Fruit fly (Drosophila melanogaster) whole organism, embryonic: ENCODE measurements around the gene CG7557.

ENCODE experiments used
- Ada2b ChIP-seq: fragments of 200-800 bp; sonication (Bioruptor generic); IDR thresholded peaks from 2 replicates; pipeline ENCODE4 v1.3.6; 2022; ENCODE audit warnings: missing biosample characterization, missing genetic modification characterization
- Bdp1 ChIP-seq: fragments of 200-800 bp; sonication (Bioruptor generic); optimal IDR thresholded peaks from 3 replicates; lab custom pipeline; 2016; ENCODE audit warnings: missing biosample characterization, missing genetic modification characterization
- CG10366 ChIP-seq: fragments of 200-800 bp; sonication (Bioruptor generic); IDR thresholded peaks from 2 replicates; pipeline ENCODE4 v1.3.6; 2022; ENCODE audit warnings: missing biosample characterization, missing genetic modification characterization
- CG10462 ChIP-seq: fragments of 200-800 bp; sonication (Bioruptor generic); optimal IDR thresholded peaks from 2 replicates; lab custom pipeline; 2016; ENCODE audit warnings: missing biosample characterization, missing genetic modification characterization
- CG11504 ChIP-seq: fragments of 200-800 bp; sonication (Bioruptor generic); optimal IDR thresholded peaks from 3 replicates; lab custom pipeline; 2019; ENCODE audit warnings: missing biosample characterization, mild to moderate bottlenecking, missing genetic modification characterization, moderate library complexity
- CG11695 ChIP-seq: fragments of 200-800 bp; sonication (Bioruptor generic); IDR thresholded peaks from 3 replicates; pipeline ENCODE4 v1.3.6; 2022; ENCODE audit warnings: missing biosample characterization, missing genetic modification characterization
- CG12219 ChIP-seq: fragments of 200-800 bp; sonication (Bioruptor generic); optimal IDR thresholded peaks from 3 replicates; lab custom pipeline; 2018; ENCODE audit warnings: missing biosample characterization, mild to moderate bottlenecking, missing genetic modification characterization
- CG12299 ChIP-seq: fragments of 200-800 bp; sonication (Bioruptor generic); optimal IDR thresholded peaks from 2 replicates; lab custom pipeline; 2018; ENCODE audit warnings: missing biosample characterization, mild to moderate bottlenecking, missing genetic modification characterization
- CG14965 ChIP-seq: fragments of 200-800 bp; sonication (Bioruptor generic); optimal IDR thresholded peaks from 2 replicates; lab custom pipeline; 2016; ENCODE audit warnings: missing biosample characterization, missing genetic modification characterization, borderline replicate concordance
- CG15269 ChIP-seq: fragments of 200-800 bp; sonication (Bioruptor generic); optimal IDR thresholded peaks from 2 replicates; lab custom pipeline; 2018; ENCODE audit warnings: missing biosample characterization, mild to moderate bottlenecking, missing genetic modification characterization, moderate library complexity
- CG17568 ChIP-seq: fragments of 200-800 bp; sonication (Bioruptor generic); optimal IDR thresholded peaks from 2 replicates; lab custom pipeline; 2018; ENCODE audit warnings: missing biosample characterization, mild to moderate bottlenecking, missing genetic modification characterization, moderate library complexity
- CG18476 ChIP-seq: fragments of 200-800 bp; sonication (Bioruptor generic); optimal IDR thresholded peaks from 2 replicates; lab custom pipeline; 2016; ENCODE audit warnings: missing biosample characterization, mild to moderate bottlenecking, missing genetic modification characterization
- CG2678 ChIP-seq: fragments of 200-800 bp; sonication (Bioruptor generic); optimal IDR thresholded peaks from 3 replicates; lab custom pipeline; 2019; ENCODE audit warnings: missing biosample characterization, mild to moderate bottlenecking, missing genetic modification characterization, moderate library complexity
- CG30020 ChIP-seq: fragments of 200-800 bp; optimal IDR thresholded peaks from 2 replicates; lab custom pipeline; 2019; ENCODE audit warnings: missing biosample characterization, mild to moderate bottlenecking, missing genetic modification characterization, moderate library complexity
- CG30403 ChIP-seq: fragments of 200-800 bp; sonication (Bioruptor generic); optimal IDR thresholded peaks from 3 replicates; lab custom pipeline; 2016; ENCODE audit warnings: missing biosample characterization, missing genetic modification characterization
- CG4424 ChIP-seq: fragments of 200-800 bp; sonication (Bioruptor generic); optimal IDR thresholded peaks from 3 replicates; lab custom pipeline; 2016; ENCODE audit warnings: missing biosample characterization, missing genetic modification characterization
- CG6791 ChIP-seq: fragments of 200-800 bp; sonication (Bioruptor generic); IDR thresholded peaks from 3 replicates; pipeline ENCODE4 v1.3.6; 2022; ENCODE audit warnings: missing biosample characterization, missing genetic modification characterization; ENCODE audit not compliant: partially characterized antibody
- Camta ChIP-seq: fragments of 200-800 bp; sonication (Bioruptor generic); optimal IDR thresholded peaks from 2 replicates; lab custom pipeline; 2016; ENCODE audit warnings: missing biosample characterization, missing genetic modification characterization
- CrebB ChIP-seq: fragments of 200-800 bp; sonication (Bioruptor generic); optimal IDR thresholded peaks from 3 replicates; lab custom pipeline; 2018; ENCODE audit warnings: missing biosample characterization, mild to moderate bottlenecking, missing genetic modification characterization
- Dad ChIP-seq: fragments of 200-800 bp; sonication (Bioruptor generic); optimal IDR thresholded peaks from 3 replicates; lab custom pipeline; 2016; ENCODE audit warnings: missing biosample characterization, missing genetic modification characterization
- Ets65A ChIP-seq: fragments of 200-800 bp; sonication (Bioruptor generic); peaks from one replicate; lab custom pipeline; 2016; ENCODE audit warnings: missing biosample characterization, missing genetic modification characterization
- Ets97D ChIP-seq: fragments of 200-800 bp; sonication (Bioruptor generic); optimal IDR thresholded peaks from 3 replicates; lab custom pipeline; 2016; ENCODE audit warnings: missing biosample characterization, missing genetic modification characterization
- H2.0 ChIP-seq: fragments of 200-800 bp; sonication (Bioruptor generic); IDR thresholded peaks from 2 replicates; pipeline ENCODE4 v1.3.6; 2022; ENCODE audit warnings: missing biosample characterization, missing genetic modification characterization
- Hmx ChIP-seq: fragments of 200-800 bp; sonication (Bioruptor generic); optimal IDR thresholded peaks from 2 replicates; lab custom pipeline; 2016; ENCODE audit warnings: missing biosample characterization, missing genetic modification characterization
- Max ChIP-seq: fragments of 200-800 bp; sonication (Bioruptor generic); optimal IDR thresholded peaks from 2 replicates; lab custom pipeline; 2016; ENCODE audit warnings: missing biosample characterization, mild to moderate bottlenecking, missing genetic modification characterization
- Neu2 ChIP-seq: fragments of 200-800 bp; sonication (Bioruptor generic); optimal IDR thresholded peaks from 3 replicates; lab custom pipeline; 2016; ENCODE audit warnings: missing biosample characterization, missing genetic modification characterization, borderline replicate concordance
- Nf-YA ChIP-seq: fragments of 200-800 bp; sonication (Bioruptor generic); IDR thresholded peaks from 2 replicates; pipeline ENCODE4 v1.3.6; 2022; ENCODE audit warnings: missing biosample characterization, missing genetic modification characterization
- Spps ChIP-seq: fragments of 200-800 bp; sonication (Bioruptor generic); optimal IDR thresholded peaks from 2 replicates; lab custom pipeline; 2018; ENCODE audit warnings: missing biosample characterization, mild to moderate bottlenecking, missing genetic modification characterization
- Stat92E ChIP-seq, 3 experiments: fragments of >200 bp in 2 of 3; fragments of 200-800 bp in 1 of 3; sonication (Bioruptor generic) in 1 of 3; optimal IDR thresholded peaks; 2 replicates each; lab custom pipeline; 2017 to 2019; ENCODE audit warnings: missing biosample characterization in 3 of 3, missing genetic modification characterization in 3 of 3, mild to moderate bottlenecking in 1 of 3, moderate library complexity in 1 of 3
- Taf1 ChIP-seq: fragments of 200-800 bp; sonication (Bioruptor generic); IDR thresholded peaks from 2 replicates; pipeline ENCODE4 v1.3.6; 2022; ENCODE audit warnings: missing biosample characterization, missing genetic modification characterization
- YL-1 ChIP-seq: fragments of 200-800 bp; sonication (Bioruptor generic); optimal IDR thresholded peaks from 3 replicates; lab custom pipeline; 2017; ENCODE audit warnings: missing biosample characterization, mild to moderate bottlenecking, missing genetic modification characterization
- aop ChIP-seq: fragments of 200-800 bp; sonication (Bioruptor generic); IDR thresholded peaks from 2 replicates; pipeline ENCODE4 v1.3.6; 2022; ENCODE audit warnings: missing biosample characterization, missing genetic modification characterization
- crc ChIP-seq: fragments of 200-800 bp; sonication (Bioruptor generic); optimal IDR thresholded peaks from 2 replicates; lab custom pipeline; 2016; ENCODE audit warnings: missing biosample characterization, missing genetic modification characterization
- dysf ChIP-seq: fragments of 200-800 bp; sonication (Bioruptor generic); IDR thresholded peaks from 3 replicates; pipeline ENCODE4 v1.3.6; 2022; ENCODE audit warnings: missing biosample characterization, missing genetic modification characterization
- ewg ChIP-seq: fragments of 200-800 bp; sonication (Bioruptor generic); optimal IDR thresholded peaks from 3 replicates; lab custom pipeline; 2017; ENCODE audit warnings: mild to moderate bottlenecking, missing biosample characterization, missing genetic modification reagents, missing genetic modification characterization
- fd96Cb ChIP-seq: fragments of 200-800 bp; sonication (Bioruptor generic); optimal IDR thresholded peaks from 2 replicates; lab custom pipeline; 2018; ENCODE audit warnings: missing biosample characterization, mild to moderate bottlenecking, missing genetic modification characterization, moderate library complexity
- hkb ChIP-seq, 2 experiments: fragments of 200-800 bp in 1 of 2; fragments of >200 bp in 1 of 2; sonication (Bioruptor generic) in 1 of 2; IDR thresholded peaks in 1 of 2; optimal IDR thresholded peaks in 1 of 2; 2 replicates each; pipeline versions ENCODE4 v1.3.6 to Lab custom; 2017 to 2022; ENCODE audit warnings: missing biosample characterization in 1 of 2, missing genetic modification characterization in 1 of 2
- jumu ChIP-seq: fragments of 200-800 bp; sonication (Bioruptor generic); optimal IDR thresholded peaks from 3 replicates; lab custom pipeline; 2016; ENCODE audit warnings: missing biosample characterization, missing genetic modification characterization
- kah ChIP-seq: fragments of 200-800 bp; sonication (Bioruptor generic); optimal IDR thresholded peaks from 2 replicates; lab custom pipeline; 2018; ENCODE audit warnings: missing biosample characterization, mild to moderate bottlenecking, missing genetic modification characterization
- ken ChIP-seq: fragments of 200-800 bp; sonication (Bioruptor generic); IDR thresholded peaks from 3 replicates; pipeline ENCODE4 v1.3.6; 2022; ENCODE audit warnings: missing biosample characterization, missing genetic modification characterization
- klu ChIP-seq: fragments of 200-800 bp; sonication (Bioruptor generic); IDR thresholded peaks from 2 replicates; pipeline ENCODE4 v1.3.6; 2022; ENCODE audit warnings: missing biosample characterization, missing genetic modification characterization
- nau ChIP-seq: fragments of 200-800 bp; sonication (Bioruptor generic); optimal IDR thresholded peaks from 3 replicates; lab custom pipeline; 2017; ENCODE audit warnings: missing biosample characterization, mild to moderate bottlenecking, missing genetic modification characterization, missing genetic modification reagents
- oc ChIP-seq: fragments of 200-800 bp; sonication (Bioruptor generic); optimal IDR thresholded peaks from 2 replicates; lab custom pipeline; 2018; ENCODE audit warnings: missing biosample characterization, mild to moderate bottlenecking, missing genetic modification characterization, moderate library complexity
- pros ChIP-seq: fragments of 200-800 bp; sonication (Bioruptor generic); optimal IDR thresholded peaks from 3 replicates; lab custom pipeline; 2019; ENCODE audit warnings: missing biosample characterization, mild to moderate bottlenecking, missing genetic modification characterization, moderate library complexity
- pum ChIP-seq: fragments of 200-800 bp; sonication (Bioruptor generic); optimal IDR thresholded peaks from 2 replicates; lab custom pipeline; 2016; ENCODE audit warnings: missing biosample characterization, missing genetic modification characterization
- row ChIP-seq: fragments of 200-800 bp; sonication (Bioruptor generic); IDR thresholded peaks from 3 replicates; pipeline ENCODE4 v1.3.6; 2022; ENCODE audit warnings: missing biosample characterization, missing genetic modification characterization
- sisA ChIP-seq: fragments of 200-800 bp; sonication (Bioruptor generic); IDR thresholded peaks from 2 replicates; pipeline ENCODE4 v1.3.6; 2022; ENCODE audit warnings: missing biosample characterization, missing genetic modification characterization
- slbo ChIP-seq: fragments of 200-800 bp; sonication (Bioruptor generic); IDR thresholded peaks from 2 replicates; pipeline ENCODE4 v1.3.6; 2022; ENCODE audit warnings: missing biosample characterization, missing genetic modification characterization
- twi ChIP-seq: fragments of 200-800 bp; optimal IDR thresholded peaks from 2 replicates; lab custom pipeline; 2019; ENCODE audit warnings: missing biosample characterization, mild to moderate bottlenecking, missing genetic modification characterization, moderate library complexity

The CG7557 gene

dm6 chr3L:11400673-11401186 lies 44.2 kb upstream of the CG7557 start (continued):
- peak; percentile 23 for TF ChIP-seq fd96Cb (tag; lab: Kevin White, UChicago)
- peak; percentile 45 for TF ChIP-seq slbo
- TF ChIP-seq CG30403 (GFP tag; lab: Kevin White, UChicago), result peak; percentile 36
- TF ChIP-seq Neu2 (GFP tag; lab: Kevin White, UChicago), result no peak
- peak; percentile 98 for TF ChIP-seq pros (GFP tag; lab: Kevin White, UChicago)
- TF ChIP-seq CG2678, result peak; percentile 63
- TF ChIP-seq sisA, result peak; percentile 20; the same call in 1 of the 2 replicates
- 0 out of 3 replicates have a peak, but pooled peaks have one; percentile 49 for TF ChIP-seq dysf (GFP tag; lab: Robert Waterston, UW)
- no peak for TF ChIP-seq CG12299 (tag; lab: Kevin White, UChicago)
- no peak for TF ChIP-seq YL-1
- peak; percentile 35 for TF ChIP-seq CG11504

- no peak for TF ChIP-seq CG18476 (GFP tag; lab: Kevin White, UChicago)
- no peak for TF ChIP-seq Hmx
- TF ChIP-seq CG15269 (tag; lab: Kevin White, UChicago), result no peak
- TF ChIP-seq Ets97D (GFP tag; lab: Kevin White, UChicago), result no peak
- no peak for TF ChIP-seq aop (GFP tag; lab: Robert Waterston, UW)
- TF ChIP-seq kah (GFP tag; lab: Kevin White, UChicago), result no peak
- TF ChIP-seq CG4424 (GFP tag; lab: Kevin White, UChicago), result no peak
- TF ChIP-seq CG6791 (GFP tag; lab: Robert Waterston, UW), result no peak
- no peak for TF ChIP-seq Max (GFP tag; lab: Kevin White, UChicago)
- TF ChIP-seq CG11695 (GFP tag; lab: Robert Waterston, UW), result 0 out of 3 replicates have a peak, but pooled peaks have one; percentile 43
- no peak for TF ChIP-seq Stat92E (GFP tag; optimal IDR thresholded peaks at IDR 0.05; lab: Kevin White, UChicago)
- no peak for TF ChIP-seq CG12219 (GFP tag; lab: Kevin White, UChicago)
- TF ChIP-seq H2.0 (GFP tag; lab: Robert Waterston, UW), result no peak
- TF ChIP-seq Nf-YA (GFP tag; lab: Robert Waterston, UW), result no peak
- no peak for TF ChIP-seq CG10462 (GFP tag; lab: Kevin White, UChicago)
- no peak for TF ChIP-seq hkb (optimal IDR thresholded peaks at IDR 0.05; lab: Kevin White, UChicago)
- TF ChIP-seq hkb (GFP tag; IDR thresholded peaks at IDR 0.05; lab: Robert Waterston, UW), result peak; percentile 59
- TF ChIP-seq Camta, result no peak
- TF ChIP-seq Spps (tag; lab: Kevin White, UChicago), result no peak
- peak; percentile 54; the same call in 1 of the 2 replicates for TF ChIP-seq Ada2b (GFP tag; lab: Robert Waterston, UW)
- no peak; the same call in 1 of the 2 replicates for TF ChIP-seq Taf1 (GFP tag; lab: Robert Waterston, UW)
- no peak for TF ChIP-seq klu (GFP tag; lab: Robert Waterston, UW)
- no peak for TF ChIP-seq Bdp1
- no peak for TF ChIP-seq CrebB
- no peak; the same call in 1 of the 2 replicates for TF ChIP-seq CG10366 (GFP tag; lab: Robert Waterston, UW)
- TF ChIP-seq CG17568, result no peak
- no peak for TF ChIP-seq CG14965
- TF ChIP-seq YL-1, result no peak
- TF ChIP-seq pum (GFP tag; lab: Kevin White, UChicago), result no peak
- no peak for TF ChIP-seq Ets65A (GFP tag; lab: Kevin White, UChicago)
- TF ChIP-seq Neu2 (GFP tag; lab: Kevin White, UChicago), result no peak
- TF ChIP-seq twi (tag; lab: Kevin White, UChicago), result no peak
- no peak for TF ChIP-seq oc
- no peak for TF ChIP-seq ken (GFP tag; lab: Robert Waterston, UW)
- TF ChIP-seq crc, result no peak
- peak; percentile 70 for TF ChIP-seq row (GFP tag; lab: Robert Waterston, UW)
- peak; percentile 2 for TF ChIP-seq ewg (GFP tag; lab: Kevin White, UChicago)
- no peak for TF ChIP-seq CG30020
- no peak for TF ChIP-seq jumu (GFP tag; lab: Kevin White, UChicago)
- no peak for TF ChIP-seq Dad (GFP tag; lab: Kevin White, UChicago)
- no peak for TF ChIP-seq nau (GFP tag; lab: Kevin White, UChicago)
Observed at dm6 chr3L:11402305-11402704, 42.7 kb upstream of the CG7557 start.
